Fruit fly (Drosophila melanogaster) whole organism, embryonic: ENCODE measurements around the gene CG17139.

Source experiments
- Atf3 ChIP-seq: fragments of 200-800 bp; sonication (Bioruptor generic); optimal IDR thresholded peaks from 3 replicates; lab custom pipeline; 2016; ENCODE audit warnings: missing biosample characterization, missing genetic modification characterization
- BEAF-32 ChIP-seq: fragments of 200-800 bp; sonication (Bioruptor generic); optimal IDR thresholded peaks from 3 replicates; lab custom pipeline; 2017; ENCODE audit warnings: missing biosample characterization, missing genetic modification characterization, mild to moderate bottlenecking, moderate library complexity, missing genetic modification reagents
- CG10267 ChIP-seq: fragments of 200-800 bp; sonication (Bioruptor generic); optimal IDR thresholded peaks from 2 replicates; lab custom pipeline; 2018; ENCODE audit warnings: missing biosample characterization, mild to moderate bottlenecking, missing genetic modification characterization, moderate library complexity
- CG11695 ChIP-seq: fragments of 200-800 bp; sonication (Bioruptor generic); IDR thresholded peaks from 3 replicates; pipeline ENCODE4 v1.3.6; 2022; ENCODE audit warnings: missing biosample characterization, missing genetic modification characterization
- CG13424 ChIP-seq: fragments of 200-800 bp; sonication (Bioruptor generic); optimal IDR thresholded peaks from 2 replicates; lab custom pipeline; 2019; ENCODE audit warnings: missing biosample characterization, mild to moderate bottlenecking, missing genetic modification characterization, moderate library complexity
- CG15479 ChIP-seq: fragments of 200-800 bp; sonication (Bioruptor generic); optimal IDR thresholded peaks from 3 replicates; lab custom pipeline; 2019; ENCODE audit warnings: missing biosample characterization, mild to moderate bottlenecking, missing genetic modification characterization, moderate library complexity
- CG15601 ChIP-seq: fragments of 200-800 bp; sonication (Bioruptor generic); optimal IDR thresholded peaks from 3 replicates; lab custom pipeline; 2019; ENCODE audit warnings: missing biosample characterization, mild to moderate bottlenecking, missing genetic modification characterization, moderate library complexity
- CG15696 ChIP-seq: fragments of 200-800 bp; sonication (Bioruptor generic); optimal IDR thresholded peaks from 2 replicates; lab custom pipeline; 2019; ENCODE audit warnings: missing biosample characterization, mild to moderate bottlenecking, missing genetic modification characterization, moderate library complexity
- CG2199 ChIP-seq: fragments of 200-800 bp; sonication (Bioruptor generic); IDR thresholded peaks from 3 replicates; pipeline ENCODE4 v1.3.6; 2022; ENCODE audit warnings: missing biosample characterization, missing genetic modification characterization
- CG30020 ChIP-seq: fragments of 200-800 bp; optimal IDR thresholded peaks from 2 replicates; lab custom pipeline; 2019; ENCODE audit warnings: missing biosample characterization, mild to moderate bottlenecking, missing genetic modification characterization, moderate library complexity
- CG32772 ChIP-seq: fragments of 200-800 bp; sonication (Bioruptor generic); IDR thresholded peaks from 2 replicates; pipeline ENCODE4 v1.3.6; 2022; ENCODE audit warnings: missing biosample characterization, missing genetic modification characterization
- CG3995 ChIP-seq: fragments of 200-800 bp; sonication (Bioruptor generic); optimal IDR thresholded peaks from 3 replicates; lab custom pipeline; 2016; ENCODE audit warnings: missing biosample characterization, missing genetic modification characterization
- CG4328 ChIP-seq: fragments of 200-800 bp; sonication (Bioruptor generic); optimal IDR thresholded peaks from 3 replicates; lab custom pipeline; 2017; ENCODE audit warnings: missing biosample characterization, missing genetic modification reagents, missing genetic modification characterization
- CG43689 ChIP-seq: fragments of 200-800 bp; sonication (Bioruptor generic); IDR thresholded peaks from 2 replicates; pipeline ENCODE4 v1.3.6; 2022; ENCODE audit warnings: missing biosample characterization, missing genetic modification characterization
- CG6654 ChIP-seq: fragments of 200-800 bp; sonication (Bioruptor generic); optimal IDR thresholded peaks from 2 replicates; lab custom pipeline; 2017; ENCODE audit warnings: missing biosample characterization, mild to moderate bottlenecking, missing genetic modification characterization
- CG6765 ChIP-seq: fragments of 200-800 bp; sonication (Bioruptor generic); optimal IDR thresholded peaks from 3 replicates; lab custom pipeline; 2017; ENCODE audit warnings: missing biosample characterization, mild to moderate bottlenecking, missing genetic modification characterization
- CG7271 ChIP-seq: fragments of 200-800 bp; sonication (Bioruptor generic); optimal IDR thresholded peaks from 2 replicates; lab custom pipeline; 2018; ENCODE audit warnings: missing biosample characterization, mild to moderate bottlenecking, missing genetic modification characterization, moderate library complexity
- CG7987 ChIP-seq: fragments of 200-800 bp; sonication (Bioruptor generic); optimal IDR thresholded peaks from 2 replicates; lab custom pipeline; 2018; ENCODE audit warnings: missing biosample characterization, mild to moderate bottlenecking, missing genetic modification characterization, moderate library complexity
- CG8359 ChIP-seq: fragments of 200-800 bp; sonication (Bioruptor generic); optimal IDR thresholded peaks from 2 replicates; lab custom pipeline; 2017; ENCODE audit warnings: missing biosample characterization, mild to moderate bottlenecking, missing genetic modification characterization, borderline replicate concordance
- CG9437 ChIP-seq: fragments of 200-800 bp; sonication (Bioruptor generic); optimal IDR thresholded peaks from 2 replicates; lab custom pipeline; 2018; ENCODE audit warnings: missing biosample characterization, mild to moderate bottlenecking, missing genetic modification characterization
- CG9797 ChIP-seq: fragments of 200-800 bp; sonication (Bioruptor generic); optimal IDR thresholded peaks from 3 replicates; lab custom pipeline; 2018; ENCODE audit warnings: missing biosample characterization, mild to moderate bottlenecking, missing genetic modification characterization
- D ChIP-seq, 2 experiments: fragments of 200-800 bp in 1 of 2; fragments of >200 bp in 1 of 2; sonication (Bioruptor generic) in 1 of 2; optimal IDR thresholded peaks; 2 replicates in 1 of 2; 3 replicates in 1 of 2; lab custom pipeline; 2017; ENCODE audit warnings: mild to moderate bottlenecking in 1 of 2, missing biosample characterization in 1 of 2, missing genetic modification characterization in 1 of 2, missing genetic modification reagents in 1 of 2
- D19B ChIP-seq: fragments of 200-800 bp; sonication (Bioruptor generic); optimal IDR thresholded peaks from 2 replicates; lab custom pipeline; 2017; ENCODE audit warnings: missing biosample characterization, mild to moderate bottlenecking, missing genetic modification characterization
- Dll ChIP-seq: fragments of 200-800 bp; sonication (Bioruptor generic); IDR thresholded peaks from 4 replicates; pipeline ENCODE4 v1.3.6; 2022; ENCODE audit warnings: missing biosample characterization, missing genetic modification characterization; ENCODE audit not compliant: partially characterized antibody
- Dref ChIP-seq: fragments of 200-800 bp; sonication (Bioruptor generic); IDR thresholded peaks from 2 replicates; pipeline ENCODE4 v1.3.6; 2022; ENCODE audit warnings: missing biosample characterization, missing genetic modification characterization
- E2f2 ChIP-seq: fragments of 200-800 bp; sonication (Bioruptor generic); IDR thresholded peaks from 2 replicates; pipeline ENCODE4 v1.3.6; 2022; ENCODE audit warnings: missing biosample characterization, missing genetic modification characterization
- Ets97D ChIP-seq: fragments of 200-800 bp; sonication (Bioruptor generic); optimal IDR thresholded peaks from 3 replicates; lab custom pipeline; 2016; ENCODE audit warnings: missing biosample characterization, missing genetic modification characterization
- Fer1 ChIP-seq: fragments of 200-800 bp; sonication (Bioruptor generic); optimal IDR thresholded peaks from 2 replicates; lab custom pipeline; 2017; ENCODE audit warnings: missing biosample characterization, mild to moderate bottlenecking, missing genetic modification characterization
- H15 ChIP-seq: fragments of 200-800 bp; sonication (Bioruptor generic); IDR thresholded peaks from 3 replicates; pipeline ENCODE4 v1.3.6; 2022; ENCODE audit warnings: missing biosample characterization, missing genetic modification characterization
- HLH4C ChIP-seq: fragments of 200-800 bp; sonication (Bioruptor generic); IDR thresholded peaks from 3 replicates; pipeline ENCODE4 v1.3.6; 2022; ENCODE audit warnings: missing biosample characterization, missing genetic modification characterization; ENCODE audit not compliant: partially characterized antibody
- HLH54F ChIP-seq: fragments of 200-800 bp; sonication (Bioruptor generic); optimal IDR thresholded peaks from 3 replicates; lab custom pipeline; 2016; ENCODE audit warnings: missing biosample characterization, missing genetic modification characterization
- HmgZ ChIP-seq: fragments of 200-800 bp; sonication (Bioruptor generic); optimal IDR thresholded peaks from 2 replicates; lab custom pipeline; 2018; ENCODE audit warnings: missing biosample characterization, mild to moderate bottlenecking, missing genetic modification characterization
- Hr39 ChIP-seq: fragments of >200 bp; optimal IDR thresholded peaks from 2 replicates; lab custom pipeline; 2017
- MESR4 ChIP-seq: fragments of 200-800 bp; sonication (Bioruptor generic); optimal IDR thresholded peaks from 2 replicates; lab custom pipeline; 2018; ENCODE audit warnings: missing biosample characterization, mild to moderate bottlenecking, missing genetic modification characterization, moderate library complexity
- TFAM ChIP-seq: fragments of 200-800 bp; sonication (Bioruptor generic); optimal IDR thresholded peaks from 2 replicates; lab custom pipeline; 2017; ENCODE audit warnings: missing biosample characterization, missing genetic modification characterization, inconsistent platforms
- chinmo ChIP-seq: fragments of 200-800 bp; sonication (Bioruptor generic); IDR thresholded peaks from 4 replicates; pipeline ENCODE4 v1.3.6; 2022; ENCODE audit warnings: missing biosample characterization, missing genetic modification characterization; ENCODE audit not compliant: partially characterized antibody
- corto ChIP-seq: fragments of 200-800 bp; sonication (Bioruptor generic); optimal IDR thresholded peaks from 2 replicates; lab custom pipeline; 2016; ENCODE audit warnings: missing biosample characterization, mild to moderate bottlenecking, missing genetic modification characterization, moderate library complexity
- fru ChIP-seq: fragments of >200 bp; optimal IDR thresholded peaks from 2 replicates; lab custom pipeline; 2017
- fu2 ChIP-seq: fragments of 200-800 bp; sonication (Bioruptor generic); optimal IDR thresholded peaks from 2 replicates; lab custom pipeline; 2016; ENCODE audit warnings: missing biosample characterization, missing genetic modification characterization
- hb ChIP-seq: fragments of 200-800 bp; sonication (Bioruptor generic); IDR thresholded peaks from 3 replicates; pipeline ENCODE4 v1.3.6; 2022; ENCODE audit warnings: missing biosample characterization, missing genetic modification characterization; ENCODE audit not compliant: partially characterized antibody
- lmd ChIP-seq: fragments of 200-800 bp; sonication (Bioruptor generic); IDR thresholded peaks from 2 replicates; pipeline ENCODE4 v1.3.6; 2022; ENCODE audit warnings: missing biosample characterization, missing genetic modification characterization
- mld ChIP-seq: fragments of 200-800 bp; sonication (Bioruptor generic); IDR thresholded peaks from 3 replicates; pipeline ENCODE4 v1.3.6; 2022; ENCODE audit warnings: missing biosample characterization, missing genetic modification characterization; ENCODE audit not compliant: partially characterized antibody
- onecut ChIP-seq: fragments of 200-800 bp; sonication (Bioruptor generic); IDR thresholded peaks from 2 replicates; pipeline ENCODE4 v1.3.6; 2022; ENCODE audit warnings: missing biosample characterization, missing genetic modification characterization
- pan ChIP-seq, 4 experiments: fragments of >200 bp in 3 of 4; fragments of 200-800 bp in 1 of 4; sonication (Bioruptor generic) in 1 of 4; optimal IDR thresholded peaks in 3 of 4; IDR thresholded peaks in 1 of 4; 2 replicates each; pipeline versions ENCODE4 v1.3.6 to Lab custom; 2017 to 2022; ENCODE audit warnings: missing biosample characterization in 2 of 4, missing genetic modification characterization in 2 of 4, mixed read lengths in 1 of 4
- pfk ChIP-seq: fragments of 200-800 bp; sonication (Bioruptor generic); optimal IDR thresholded peaks from 2 replicates; lab custom pipeline; 2018; ENCODE audit warnings: missing biosample characterization, mild to moderate bottlenecking, missing genetic modification characterization, moderate library complexity
- pho ChIP-seq: fragments of 200-800 bp; sonication (Bioruptor generic); optimal IDR thresholded peaks from 2 replicates; lab custom pipeline; 2016; ENCODE audit warnings: missing biosample characterization, missing genetic modification characterization
- psq ChIP-seq: fragments of 200-800 bp; sonication (Bioruptor generic); optimal IDR thresholded peaks from 2 replicates; lab custom pipeline; 2017; ENCODE audit warnings: missing biosample characterization, missing genetic modification characterization
- so ChIP-seq: fragments of 200-800 bp; sonication (Bioruptor generic); IDR thresholded peaks from 3 replicates; pipeline ENCODE4 v1.3.6; 2022; ENCODE audit warnings: missing biosample characterization, missing genetic modification characterization
- sug ChIP-seq: fragments of 200-800 bp; optimal IDR thresholded peaks from 2 replicates; lab custom pipeline; 2019; ENCODE audit warnings: missing biosample characterization, mild to moderate bottlenecking, missing genetic modification characterization, moderate library complexity
- trem ChIP-seq: fragments of 200-800 bp; optimal IDR thresholded peaks from 3 replicates; lab custom pipeline; 2019; ENCODE audit warnings: missing biosample characterization, mild to moderate bottlenecking, missing genetic modification characterization, moderate library complexity

Gene CG17139

dm6 chr2L:10842326-10842725 lies 3.1 kb downstream of the CG17139 start, which contains the start of gene CG6700:
CG6700 (minus strand) TSS chr2L:10842597.
- TF ChIP-seq CG15696 (no peak), Dll (no peak), CG2199 (GFP tag; lab: Robert Waterston, UW) (no peak), CG10267 (tag; lab: Kevin White, UChicago) (peak; percentile 32), CG13424 (tag; lab: Kevin White, UChicago) (no peak), Ets97D (GFP tag; lab: Kevin White, UChicago) (peak; percentile 17), CG15479 (peak; percentile 30), CG3995 (GFP tag; lab: Kevin White, UChicago) (peak; percentile 20), hb (GFP tag; lab: Robert Waterston, UW) (no peak), E2f2 (peak; percentile 91), CG8359 (GFP tag; lab: Kevin White, UChicago) (no peak), HLH54F (GFP tag; lab: Kevin White, UChicago) (no peak), CG9797 (GFP tag; lab: Kevin White, UChicago) (peak; percentile 75), TFAM (no peak), CG7271 (tag; lab: Kevin White, UChicago) (no peak), sug (tag; lab: Kevin White, UChicago) (no peak), pfk (GFP tag; lab: Kevin White, UChicago) (peak; percentile 90), CG6765 (no peak), CG30020 (peak; percentile 67), trem (tag; lab: Kevin White, UChicago) (peak; percentile 55), lmd (GFP tag; lab: Robert Waterston, UW) (no peak), so (GFP tag; lab: Robert Waterston, UW) (no peak), BEAF-32 (GFP tag; lab: Kevin White, UChicago) (peak; percentile 45), D19B (GFP tag; lab: Kevin White, UChicago) (no peak), CG32772 (GFP tag; lab: Robert Waterston, UW) (no peak), Fer1 (GFP tag; lab: Kevin White, UChicago) (peak; percentile 47), HmgZ (peak; percentile 30), H15 (GFP tag; lab: Robert Waterston, UW) (no peak), Atf3 (GFP tag; lab: Kevin White, UChicago) (no peak), fru (lab: Kevin White, UChicago) (no peak), MESR4 (GFP tag; lab: Kevin White, UChicago) (peak; percentile 98), corto (no peak), pho (GFP tag; lab: Kevin White, UChicago) (no peak), pan (optimal IDR thresholded peaks at IDR 0.05; lab: Kevin White, UChicago) (no peak), pan (GFP tag; optimal IDR thresholded peaks at IDR 0.05 in 1 of 2, IDR thresholded peaks at IDR 0.05 in 1 of 2) (no peak), CG11695 (GFP tag; lab: Robert Waterston, UW) (peak; percentile 42; the same call in 2 of the 3 replicates), psq (peak; percentile 11), mld (GFP tag; lab: Robert Waterston, UW) (no peak), CG6654 (GFP tag; lab: Kevin White, UChicago) (no peak), D (optimal IDR thresholded peaks at IDR 0.05; lab: Kevin White, UChicago) (peak; percentile 41), D (GFP tag; optimal IDR thresholded peaks at IDR 0.05; lab: Kevin White, UChicago) (no peak), CG4328 (GFP tag; lab: Kevin White, UChicago) (no peak), Dref (GFP tag; lab: Robert Waterston, UW) (peak; percentile 59), fu2 (GFP tag; lab: Kevin White, UChicago) (no peak), HLH4C (GFP tag; lab: Robert Waterston, UW) (no peak), CG15601 (tag; lab: Kevin White, UChicago) (no peak), CG9437 (GFP tag; lab: Kevin White, UChicago) (no peak), CG43689 (GFP tag; lab: Robert Waterston, UW) (no peak), CG7987 (GFP tag; lab: Kevin White, UChicago) (no peak), onecut (GFP tag; lab: Robert Waterston, UW) (peak; percentile 93), chinmo (GFP tag; lab: Robert Waterston, UW) (no peak), Hr39 (no peak)
